Worm (Caenorhabditis elegans) whole organism, L2 larva: ENCODE measurements around the gene C16C10.9.

Experiments
- F13H6.1 ChIP-seq: sonication (generic microtip); optimal IDR thresholded peaks from 2 replicates; lab custom pipeline; 2016; ENCODE audit warnings: missing genetic modification characterization, missing compliant biosample characterization
- R02D3.7 ChIP-seq: fragments of 150-350 bp; optimal IDR thresholded peaks from 2 replicates; lab custom pipeline; 2014; ENCODE audit warnings: missing biosample characterization, missing genetic modification characterization
- crh-2 ChIP-seq: sonication (generic microtip); optimal IDR thresholded peaks from 2 replicates; lab custom pipeline; 2017; ENCODE audit warnings: missing biosample characterization, missing genetic modification characterization
- dmd-4 ChIP-seq: sonication (generic microtip); optimal IDR thresholded peaks from 2 replicates; lab custom pipeline; 2017; ENCODE audit warnings: missing biosample characterization, missing genetic modification characterization
- egl-27 ChIP-seq: sonication (generic microtip); optimal IDR thresholded peaks from 3 replicates; lab custom pipeline; 2017; ENCODE audit warnings: missing biosample characterization, missing genetic modification reagents, missing genetic modification characterization
- elt-1 ChIP-seq: fragments of 150-350 bp; optimal IDR thresholded peaks from 2 replicates; lab custom pipeline; 2014; ENCODE audit warnings: missing biosample characterization, missing genetic modification characterization
- gmeb-1 ChIP-seq: fragments of 150-350 bp; optimal IDR thresholded peaks from 2 replicates; lab custom pipeline; 2014; ENCODE audit warnings: missing biosample characterization, missing genetic modification characterization
- lin-11 ChIP-seq: fragments of 150-350 bp; sonication (generic microtip); optimal IDR thresholded peaks from 2 replicates; lab custom pipeline; 2014; ENCODE audit warnings: missing biosample characterization, missing genetic modification characterization, inconsistent platforms, mixed read lengths
- lin-13 ChIP-seq: fragments of 150-350 bp; optimal IDR thresholded peaks from 2 replicates; lab custom pipeline; 2014; ENCODE audit warnings: missing biosample characterization, missing genetic modification reagents, missing genetic modification characterization
- lin-39 ChIP-seq: fragments of 150-350 bp; optimal IDR thresholded peaks from 2 replicates; lab custom pipeline; 2014; ENCODE audit warnings: missing biosample characterization, missing genetic modification reagents, missing genetic modification characterization
- lsy-2 ChIP-seq, 2 experiments: fragments of 150-350 bp in 1 of 2; sonication (generic microtip) in 1 of 2; optimal IDR thresholded peaks; 2 replicates each; lab custom pipeline; 2014 to 2017; ENCODE audit warnings: missing biosample characterization in 2 of 2, missing genetic modification characterization in 2 of 2
- mdl-1 ChIP-seq, 2 experiments: fragments of 150-350 bp in 1 of 2; sonication (generic microtip) in 1 of 2; optimal IDR thresholded peaks; 2 replicates each; lab custom pipeline; 2017; ENCODE audit warnings: missing biosample characterization in 2 of 2, missing genetic modification characterization in 2 of 2
- nhr-10 ChIP-seq: sonication (generic microtip); optimal IDR thresholded peaks from 2 replicates; lab custom pipeline; 2017; ENCODE audit warnings: missing biosample characterization, missing genetic modification characterization
- nhr-11 ChIP-seq: fragments of 150-350 bp; optimal IDR thresholded peaks from 2 replicates; lab custom pipeline; 2014; ENCODE audit warnings: missing biosample characterization, missing genetic modification characterization
- nhr-12 ChIP-seq: fragments of 150-350 bp; optimal IDR thresholded peaks from 2 replicates; lab custom pipeline; 2014; ENCODE audit warnings: missing biosample characterization, missing genetic modification characterization
- peb-1 ChIP-seq: fragments of 150-350 bp; optimal IDR thresholded peaks from 2 replicates; lab custom pipeline; 2014; ENCODE audit warnings: missing biosample characterization, missing genetic modification characterization
- sem-4 ChIP-seq: fragments of 150-350 bp; optimal IDR thresholded peaks from 2 replicates; lab custom pipeline; 2014; ENCODE audit warnings: missing biosample characterization, missing genetic modification reagents, missing genetic modification characterization
- unc-62 ChIP-seq: fragments of 150-350 bp; optimal IDR thresholded peaks from 2 replicates; lab custom pipeline; 2014; ENCODE audit warnings: missing biosample characterization, missing genetic modification reagents, missing genetic modification characterization
- ztf-4 ChIP-seq: fragments of 150-350 bp; optimal IDR thresholded peaks from 2 replicates; lab custom pipeline; 2014; ENCODE audit warnings: missing biosample characterization, missing genetic modification characterization

C16C10.9 gene

DNA sequence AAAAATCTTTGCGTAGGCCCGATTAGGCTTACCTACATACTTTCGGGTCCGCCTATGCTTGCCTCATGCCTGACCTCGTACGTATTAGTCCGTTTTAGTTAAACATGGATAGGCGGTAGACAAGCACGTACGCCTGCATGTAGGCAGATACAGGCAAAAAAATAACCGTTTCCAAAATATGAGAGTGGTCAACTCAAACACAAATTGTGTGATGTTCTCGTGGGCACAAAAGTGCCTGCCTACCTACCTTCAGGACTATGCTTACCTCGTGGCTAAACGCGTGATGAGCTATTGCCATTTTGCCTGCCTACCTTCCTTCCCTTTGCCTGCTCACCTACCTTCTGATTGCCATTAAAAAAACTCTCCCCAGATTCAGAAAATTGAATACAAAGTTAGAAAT, 50.6 kb downstream of the C16C10.9 start:
- TF ChIP-seq sem-4 (tag; lab: Kevin White, UChicago) (no peak), lin-13 (GFP tag; lab: Kevin White, UChicago) (no peak), lin-39 (tag; lab: Kevin White, UChicago) (no peak), elt-1 (tag; lab: Kevin White, UChicago) (no peak), nhr-11 (tag; lab: Kevin White, UChicago) (no peak), egl-27 (no peak), gmeb-1 (no peak), F13H6.1 (tag; lab: Kevin White, UChicago) (no peak), nhr-12 (tag; lab: Kevin White, UChicago) (no peak), mdl-1 (tag; optimal IDR thresholded peaks at IDR 0.05; lab: Kevin White, UChicago) (no peak), lsy-2 (tag; optimal IDR thresholded peaks at IDR 0.05; lab: Kevin White, UChicago) (no peak), nhr-10 (tag; lab: Kevin White, UChicago) (no peak), ztf-4 (no peak), crh-2 (tag; lab: Kevin White, UChicago) (no peak), unc-62 (no peak), dmd-4 (tag; lab: Kevin White, UChicago) (no peak), lin-11 (no peak), peb-1 (no peak), R02D3.7 (tag; lab: Kevin White, UChicago) (no peak)
